Fruit fly (Drosophila melanogaster): ENCODE data around the gene CG31140.

The CG31140 gene

DNA sequence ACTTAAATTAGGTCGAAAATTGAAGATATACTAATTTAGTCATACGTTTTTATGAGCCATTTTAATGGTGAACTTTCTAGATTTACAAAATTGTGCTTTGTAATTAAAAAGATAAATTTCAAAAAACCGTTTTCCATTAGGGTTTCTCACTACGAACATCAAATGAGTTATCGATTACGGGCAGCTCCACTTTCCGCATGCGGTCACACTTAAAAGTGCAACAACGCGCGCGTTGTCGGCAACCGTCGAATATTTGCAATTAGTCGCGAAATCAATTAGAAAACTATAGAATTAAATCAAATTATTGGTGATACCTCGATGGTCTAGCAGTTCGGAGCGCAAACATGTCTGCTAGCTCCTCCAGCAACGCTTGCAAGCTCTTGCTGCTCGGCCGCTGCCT is 38.8 kb upstream of the CG31140 start, which contains the start of gene Ndc1 (continued):
- TF ChIP-seq CG12391 (tag; optimal IDR thresholded peaks at IDR 0.05) (no peak), CG3407 (GFP tag; optimal IDR thresholded peaks at IDR 0.05) (no peak), Scr (GFP tag; IDR thresholded peaks at IDR 0.05; ENCODE audit: partially characterized antibody) (peak; percentile 27; the same call in 1 of the 2 replicates), run (tag; optimal IDR thresholded peaks at IDR 0.05) (no peak), HLH4C (GFP tag; IDR thresholded peaks at IDR 0.05; ENCODE audit: partially characterized antibody) (0 out of 3 replicates have a peak, but pooled peaks have one; percentile 37), Bteb2 (GFP tag; optimal IDR thresholded peaks at IDR 0.05) (no peak), CG1529 (GFP tag; optimal IDR thresholded peaks at IDR 0.05) (no peak), CG17568 (GFP tag; optimal IDR thresholded peaks at IDR 0.05) (peak; percentile 100), NK7.1 (GFP tag; optimal IDR thresholded peaks at IDR 0.05) (no peak), CG2875 (GFP tag; optimal IDR thresholded peaks at IDR 0.05) (no peak)

DNA sequence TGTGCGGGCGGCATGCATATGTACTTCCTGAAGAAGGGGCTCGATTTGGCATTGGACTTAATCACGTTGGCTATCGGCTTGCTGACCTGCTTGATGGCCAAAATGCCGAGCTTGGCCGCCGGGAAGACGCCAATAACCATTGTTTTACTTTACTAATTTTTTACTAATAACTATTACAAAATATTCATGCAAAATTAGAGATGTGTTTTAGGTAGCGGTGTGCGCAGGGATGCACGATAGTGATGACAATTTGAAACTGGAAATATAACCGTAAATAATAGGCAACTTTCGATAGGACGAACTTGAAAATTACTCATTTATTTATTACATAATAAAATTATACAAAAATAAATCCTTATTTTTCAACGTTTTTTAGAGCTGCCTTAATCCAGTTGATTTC is 35.6 kb upstream of the CG31140 start, which contains the start of gene CG13601:
Gene CG13601 (minus strand): TSS at position 206 of the 400 bp plus-strand sequence.
- TF ChIP-seq sr (GFP tag; IDR thresholded peaks at IDR 0.05) (no peak), CG4820 (GFP tag; optimal IDR thresholded peaks at IDR 0.05) (peak; percentile 13), pb (GFP tag; optimal IDR thresholded peaks at IDR 0.05) (no peak), CG6791 (GFP tag; IDR thresholded peaks at IDR 0.05; ENCODE audit: partially characterized antibody) (peak; percentile 67; the same call in 2 of the 3 replicates), Bgb (GFP tag; IDR thresholded peaks at IDR 0.05; ENCODE audit: partially characterized antibody) (peak; percentile 79), ato (GFP tag; IDR thresholded peaks at IDR 0.05; ENCODE audit: partially characterized antibody) (peak; percentile 40; the same call in 1 of the 2 replicates), CG17568 (GFP tag; optimal IDR thresholded peaks at IDR 0.05) (no peak), Scr (GFP tag; IDR thresholded peaks at IDR 0.05; ENCODE audit: partially characterized antibody) (peak; percentile 84), CG42726 (GFP tag; IDR thresholded peaks at IDR 0.05; ENCODE audit: partially characterized antibody) (peak; percentile 46; the same call in 1 of the 2 replicates), grau (tag; optimal IDR thresholded peaks at IDR 0.05) (peak; percentile 71), crc (GFP tag; optimal IDR thresholded peaks at IDR 0.05) (no peak), D19A (tag; optimal IDR thresholded peaks at IDR 0.05) (peak; percentile 48), CG5245 (GFP tag; optimal IDR thresholded peaks at IDR 0.05) (no peak), Rfx (GFP tag; IDR thresholded peaks at IDR 0.05) (peak; percentile 75), PHDP (tag; optimal IDR thresholded peaks at IDR 0.05) (peak; percentile 17), CG14860 (GFP tag; IDR thresholded peaks at IDR 0.05; ENCODE audit: partially characterized antibody) (peak; percentile 67), CG18619 (GFP tag; optimal IDR thresholded peaks at IDR 0.05) (no peak), hbn (GFP tag; IDR thresholded peaks at IDR 0.05; ENCODE audit: partially characterized antibody) (peak; percentile 82), CG12391 (tag; optimal IDR thresholded peaks at IDR 0.05) (peak; percentile 49), Drgx (GFP tag; IDR thresholded peaks at IDR 0.05) (no peak), unpg (GFP tag; optimal IDR thresholded peaks at IDR 0.05) (peak; percentile 14), knrl (GFP tag; IDR thresholded peaks at IDR 0.05; ENCODE audit: partially characterized antibody) (peak; percentile 84; the same call in 2 of the 3 replicates), CG1603 (tag; optimal IDR thresholded peaks at IDR 0.05) (peak; percentile 59), Dll (GFP tag; IDR thresholded peaks at IDR 0.05; ENCODE audit: partially characterized antibody) (peak; percentile 88), Stat92E (GFP tag; optimal IDR thresholded peaks at IDR 0.05) (no peak), Pdp1 (GFP tag; optimal IDR thresholded peaks at IDR 0.05) (peak in 1 of 2 experiments; percentile 82), zen2 (GFP tag; IDR thresholded peaks at IDR 0.05; ENCODE audit: partially characterized antibody) (peak; percentile 51; the same call in 1 of the 3 replicates), CG31224 (GFP tag; IDR thresholded peaks at IDR 0.05) (no peak), sob (GFP tag; IDR thresholded peaks at IDR 0.05) (peak; percentile 20; the same call in 1 of the 2 replicates), CG9727 (GFP tag; optimal IDR thresholded peaks at IDR 0.05) (peak; percentile 8), CG43689 (GFP tag; IDR thresholded peaks at IDR 0.05) (no peak), CG13287 (GFP tag; IDR thresholded peaks at IDR 0.05; ENCODE audit: partially characterized antibody) (peak; percentile 90), CG8290 (GFP tag; optimal IDR thresholded peaks at IDR 0.05) (no peak), CG8290 (tag; optimal IDR thresholded peaks at IDR 0.05) (peak in 1 of 2 experiments; percentile 44), maf-S (GFP tag; optimal IDR thresholded peaks at IDR 0.05) (no peak), tx (GFP tag; optimal IDR thresholded peaks at IDR 0.05) (no peak), CG4730 (GFP tag; IDR thresholded peaks at IDR 0.05) (peak; percentile 27; the same call in 1 of the 2 replicates), rib (GFP tag; IDR thresholded peaks at IDR 0.05) (no peak), CG2129 (GFP tag; IDR thresholded peaks at IDR 0.05; ENCODE audit: partially characterized antibody) (peak; percentile 32; the same call in 1 of the 2 replicates)

Measured in whole organism, embryonic.